Worm (Caenorhabditis elegans) whole organism, young adult: ENCODE measurements around the gene T13A10.64.

Experiments
- F22D6.2 ChIP-seq: sonication (generic microtip); optimal IDR thresholded peaks from 2 replicates; lab custom pipeline; 2016; ENCODE audit warnings: mild to moderate bottlenecking, missing genetic modification characterization, missing compliant biosample characterization
- F39B2.1 ChIP-seq: fragments of 200-800 bp; sonication (Bioruptor generic); IDR thresholded peaks from 2 replicates; pipeline ENCODE4 v1.3.6; 2022; ENCODE audit warnings: missing genetic modification reagents, missing genetic modification characterization, missing compliant biosample characterization
- F57A8.1 ChIP-seq: fragments of 200-800 bp; sonication (Bioruptor generic); optimal IDR thresholded peaks from 2 replicates; lab custom pipeline; 2018; ENCODE audit warnings: mild to moderate bottlenecking, missing genetic modification characterization, moderate library complexity, missing compliant biosample characterization
- ama-1 ChIP-seq, 3 experiments: fragments of 150-350 bp in 1 of 3; sonication (generic microtip) in 2 of 3; optimal IDR thresholded peaks; 2 replicates each; lab custom pipeline; 2014 to 2018; ENCODE audit warnings: missing biosample characterization in 2 of 3, missing genetic modification characterization in 2 of 3, missing genetic modification reagents in 2 of 3
- efl-1 ChIP-seq: fragments of 150-350 bp; optimal IDR thresholded peaks from 2 replicates; lab custom pipeline; 2014; ENCODE audit warnings: missing biosample characterization, missing genetic modification reagents, missing genetic modification characterization
- lag-1 ChIP-seq: fragments of 200-800 bp; sonication (Bioruptor generic); IDR thresholded peaks from 2 replicates; pipeline ENCODE4 v1.3.6; 2022; ENCODE audit warnings: missing genetic modification reagents, missing genetic modification characterization, missing compliant biosample characterization
- lsl-1 ChIP-seq: fragments of 200-800 bp; sonication (Bioruptor generic); optimal IDR thresholded peaks from 2 replicates; lab custom pipeline; 2018; ENCODE audit warnings: mild to moderate bottlenecking, missing genetic modification characterization, moderate library complexity, missing compliant biosample characterization
- ztf-18 ChIP-seq: sonication (generic microtip); optimal IDR thresholded peaks from 2 replicates; lab custom pipeline; 2016; ENCODE audit warnings: missing genotype, mild to moderate bottlenecking, missing genetic modification characterization, missing compliant biosample characterization
- ztf-22 ChIP-seq: fragments of 200-800 bp; sonication (Bioruptor generic); optimal IDR thresholded peaks from 2 replicates; lab custom pipeline; 2018; ENCODE audit warnings: mild to moderate bottlenecking, missing genetic modification characterization, moderate library complexity, missing compliant biosample characterization

DNA sequence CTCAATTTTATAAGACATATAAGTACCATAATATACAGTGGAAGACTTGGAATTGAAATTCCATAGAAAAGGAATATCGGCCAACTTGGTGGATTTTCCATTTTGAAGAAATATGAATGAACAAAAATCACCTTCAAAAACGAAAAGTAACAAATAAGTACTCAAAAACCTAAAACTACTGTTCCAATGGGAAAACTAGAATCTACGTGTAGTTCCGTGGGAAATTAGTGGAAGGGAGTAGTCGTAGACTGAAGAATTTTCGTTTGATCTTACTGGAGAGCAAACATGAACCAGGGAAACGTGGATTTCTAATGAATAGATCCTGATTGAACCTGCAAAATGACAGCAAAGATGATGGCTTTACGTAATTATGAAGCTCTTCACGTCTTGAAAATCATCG lies 17.2 kb downstream of the T13A10.64 start, which contains the start of gene srv-31:
- TF ChIP-seq ama-1 (optimal IDR thresholded peaks at IDR 0.05; lab: Kevin White, UChicago), result no peak
- no peak for TF ChIP-seq ama-1 (GFP tag; optimal IDR thresholded peaks at IDR 0.05; lab: Kevin White, UChicago)
- no peak for TF ChIP-seq ztf-22
- TF ChIP-seq efl-1 (GFP tag; lab: Kevin White, UChicago), result no peak
- no peak for TF ChIP-seq lag-1 (GFP tag; lab: Robert Waterston, UW)
- TF ChIP-seq ztf-18, result no peak
- no peak for TF ChIP-seq F57A8.1 (GFP tag; lab: Kevin White, UChicago)
- TF ChIP-seq F22D6.2, result no peak
- no peak for TF ChIP-seq F39B2.1 (GFP tag; lab: Robert Waterston, UW)
- TF ChIP-seq lsl-1 (GFP tag; lab: Kevin White, UChicago), result no peak
